Worm (Caenorhabditis elegans): Measurements from ENCODE around the gene dld-1.

ce11 chrIV:14495474-14495873 is 31.2 kb downstream of the dld-1 start:
- no peak for TF ChIP-seq zfh-2 (GFP tag; conservative IDR thresholded peaks at IDR 0.05)
- TF ChIP-seq unc-62 (GFP tag; optimal IDR thresholded peaks at IDR 0.05) = no peak
- TF ChIP-seq snpc-4 (GFP tag; optimal IDR thresholded peaks at IDR 0.05) = no peak
- peak in 2 of 4 experiments; percentile 40 to 61 for TF ChIP-seq snpc-4 (tag; optimal IDR thresholded peaks at IDR 0.05)
